Fruit fly (Drosophila melanogaster) whole organism, embryonic: ENCODE measurements around the gene CG6497.

Experiments
- Ada2b ChIP-seq: fragments of 200-800 bp; sonication (Bioruptor generic); IDR thresholded peaks from 2 replicates; pipeline ENCODE4 v1.3.6; 2022; ENCODE audit warnings: missing biosample characterization, missing genetic modification characterization
- B-H1 ChIP-seq: fragments of 200-800 bp; sonication (Bioruptor generic); IDR thresholded peaks from 3 replicates; pipeline ENCODE4 v1.3.6; 2022; ENCODE audit warnings: missing biosample characterization, missing genetic modification characterization
- BtbVII ChIP-seq: fragments of 200-800 bp; sonication (Bioruptor generic); optimal IDR thresholded peaks from 3 replicates; lab custom pipeline; 2017; ENCODE audit warnings: missing biosample characterization, mild to moderate bottlenecking, missing genetic modification characterization
- CG10209 ChIP-seq: fragments of 200-800 bp; sonication (Bioruptor generic); optimal IDR thresholded peaks from 3 replicates; lab custom pipeline; 2017; ENCODE audit warnings: missing biosample characterization, mild to moderate bottlenecking, missing genetic modification characterization, missing genetic modification reagents
- CG10462 ChIP-seq: fragments of 200-800 bp; sonication (Bioruptor generic); optimal IDR thresholded peaks from 2 replicates; lab custom pipeline; 2016; ENCODE audit warnings: missing biosample characterization, missing genetic modification characterization
- CG10654 ChIP-seq: fragments of 200-800 bp; sonication (Bioruptor generic); optimal IDR thresholded peaks from 2 replicates; lab custom pipeline; 2016; ENCODE audit warnings: missing biosample characterization, missing genetic modification characterization
- CG10979 ChIP-seq: fragments of 200-800 bp; sonication (Bioruptor generic); optimal IDR thresholded peaks from 2 replicates; lab custom pipeline; 2018; ENCODE audit warnings: missing biosample characterization, mild to moderate bottlenecking, missing genetic modification characterization, moderate library complexity
- CG11093 ChIP-seq: fragments of 200-800 bp; sonication (Bioruptor generic); IDR thresholded peaks from 3 replicates; pipeline ENCODE4 v1.3.6; 2022; ENCODE audit warnings: missing biosample characterization, missing genetic modification characterization
- CG11456 ChIP-seq: fragments of 200-800 bp; sonication (Bioruptor generic); IDR thresholded peaks from 3 replicates; pipeline ENCODE4 v1.3.6; 2022; ENCODE audit warnings: missing biosample characterization, missing genetic modification characterization
- CG12219 ChIP-seq: fragments of 200-800 bp; sonication (Bioruptor generic); optimal IDR thresholded peaks from 3 replicates; lab custom pipeline; 2018; ENCODE audit warnings: missing biosample characterization, mild to moderate bottlenecking, missing genetic modification characterization
- CG12659 ChIP-seq: fragments of 200-800 bp; sonication (Bioruptor generic); optimal IDR thresholded peaks from 3 replicates; lab custom pipeline; 2017; ENCODE audit warnings: mild to moderate bottlenecking, missing biosample characterization, missing genetic modification reagents, missing genetic modification characterization
- CG15514 ChIP-seq: fragments of 200-800 bp; sonication (Bioruptor generic); optimal IDR thresholded peaks from 3 replicates; lab custom pipeline; 2017; ENCODE audit warnings: missing biosample characterization, missing genetic modification characterization, mild to moderate bottlenecking, moderate library complexity, missing genetic modification reagents
- CG16813 ChIP-seq: fragments of 200-800 bp; sonication (Bioruptor generic); IDR thresholded peaks from 3 replicates; pipeline ENCODE4 v1.3.6; 2022; ENCODE audit warnings: missing biosample characterization, missing genetic modification characterization; ENCODE audit not compliant: partially characterized antibody
- CG16815 ChIP-seq: fragments of 200-800 bp; sonication (Bioruptor generic); optimal IDR thresholded peaks from 3 replicates; lab custom pipeline; 2017; ENCODE audit warnings: missing biosample characterization, mild to moderate bottlenecking, missing genetic modification characterization
- CG17328 ChIP-seq: fragments of 200-800 bp; sonication (Bioruptor generic); IDR thresholded peaks from 2 replicates; pipeline ENCODE4 v1.3.6; 2022; ENCODE audit warnings: missing biosample characterization, missing genetic modification characterization
- CG30403 ChIP-seq: fragments of 200-800 bp; sonication (Bioruptor generic); optimal IDR thresholded peaks from 3 replicates; lab custom pipeline; 2016; ENCODE audit warnings: missing biosample characterization, missing genetic modification characterization
- CG3065 ChIP-seq: fragments of 200-800 bp; sonication (Bioruptor generic); optimal IDR thresholded peaks from 2 replicates; lab custom pipeline; 2016; ENCODE audit warnings: missing biosample characterization, missing genetic modification characterization
- CG32532 ChIP-seq: fragments of 200-800 bp; sonication (Bioruptor generic); IDR thresholded peaks from 2 replicates; pipeline ENCODE4 v1.3.6; 2022; ENCODE audit warnings: missing biosample characterization, missing genetic modification characterization
- CG4617 ChIP-seq: fragments of 200-800 bp; sonication (Bioruptor generic); optimal IDR thresholded peaks from 3 replicates; lab custom pipeline; 2016; ENCODE audit warnings: missing biosample characterization, missing genetic modification characterization, borderline replicate concordance
- CG6683 ChIP-seq: fragments of 200-800 bp; sonication (Bioruptor generic); optimal IDR thresholded peaks from 2 replicates; lab custom pipeline; 2017; ENCODE audit warnings: missing biosample characterization, mild to moderate bottlenecking, missing genetic modification characterization, missing genetic modification reagents
- CG6689 ChIP-seq: fragments of 200-800 bp; sonication (Bioruptor generic); IDR thresholded peaks from 2 replicates; pipeline ENCODE4 v1.3.6; 2022; ENCODE audit warnings: missing biosample characterization, missing genetic modification characterization
- CG9215 ChIP-seq: fragments of 200-800 bp; sonication (Bioruptor generic); IDR thresholded peaks from 2 replicates; pipeline ENCODE4 v1.3.6; 2022; ENCODE audit warnings: missing biosample characterization, missing genetic modification characterization
- CTCF ChIP-seq: fragments of 200-800 bp; sonication (Bioruptor generic); optimal IDR thresholded peaks from 2 replicates; lab custom pipeline; 2017; ENCODE audit warnings: missing biosample characterization, mild to moderate bottlenecking, missing genetic modification characterization, moderate library complexity
- Dip2 ChIP-seq: fragments of 200-800 bp; sonication (Bioruptor generic); IDR thresholded peaks from 2 replicates; pipeline ENCODE4 v1.3.6; 2022; ENCODE audit warnings: missing biosample characterization, missing genetic modification characterization
- Elba2 ChIP-seq: fragments of 200-800 bp; sonication (Bioruptor generic); optimal IDR thresholded peaks from 3 replicates; lab custom pipeline; 2016; ENCODE audit warnings: missing biosample characterization, missing genetic modification characterization
- Lhr ChIP-seq: fragments of 200-800 bp; sonication (Bioruptor generic); optimal IDR thresholded peaks from 3 replicates; lab custom pipeline; 2017; ENCODE audit warnings: mild to moderate bottlenecking, missing biosample characterization, missing genetic modification reagents, missing genetic modification characterization
- MTF-1 ChIP-seq: fragments of 200-800 bp; sonication (Bioruptor generic); optimal IDR thresholded peaks from 2 replicates; lab custom pipeline; 2018; ENCODE audit warnings: missing biosample characterization, mild to moderate bottlenecking, missing genetic modification characterization, borderline replicate concordance
- Ravus ChIP-seq: fragments of 200-800 bp; sonication (Bioruptor generic); IDR thresholded peaks from 2 replicates; pipeline ENCODE4 v1.3.6; 2022; ENCODE audit warnings: missing biosample characterization, missing genetic modification characterization
- Sox102F ChIP-seq: fragments of 200-800 bp; sonication (Bioruptor generic); optimal IDR thresholded peaks from 2 replicates; lab custom pipeline; 2018; ENCODE audit warnings: missing biosample characterization, mild to moderate bottlenecking, missing genetic modification characterization, moderate library complexity
- Stat92E ChIP-seq, 3 experiments: fragments of >200 bp in 2 of 3; fragments of 200-800 bp in 1 of 3; sonication (Bioruptor generic) in 1 of 3; optimal IDR thresholded peaks; 2 replicates each; lab custom pipeline; 2017 to 2019; ENCODE audit warnings: missing biosample characterization in 3 of 3, missing genetic modification characterization in 3 of 3, mild to moderate bottlenecking in 1 of 3, moderate library complexity in 1 of 3
- Trl ChIP-seq, 3 experiments: fragments of >200 bp in 2 of 3; fragments of 200-800 bp in 1 of 3; sonication (Bioruptor generic) in 1 of 3; optimal IDR thresholded peaks; 2 replicates in 1 of 3; 3 replicates in 2 of 3; lab custom pipeline; 2016 to 2017; ENCODE audit warnings: missing biosample characterization in 1 of 3, missing genetic modification characterization in 1 of 3
- amos ChIP-seq: fragments of 200-800 bp; sonication (Bioruptor generic); IDR thresholded peaks from 2 replicates; pipeline ENCODE4 v1.3.6; 2022; ENCODE audit warnings: missing biosample characterization, missing genetic modification characterization; ENCODE audit not compliant: partially characterized antibody
- ase ChIP-seq: fragments of 200-800 bp; sonication (Bioruptor generic); IDR thresholded peaks from 3 replicates; pipeline ENCODE4 v1.3.6; 2022; ENCODE audit warnings: missing biosample characterization, missing genetic modification characterization
- bcd ChIP-seq: fragments of 200-800 bp; sonication (Bioruptor generic); optimal IDR thresholded peaks from 2 replicates; lab custom pipeline; 2017; ENCODE audit warnings: missing biosample characterization, mild to moderate bottlenecking, missing genetic modification characterization
- br ChIP-seq: fragments of >200 bp; optimal IDR thresholded peaks from 2 replicates; lab custom pipeline; 2017
- ci ChIP-seq: fragments of 200-800 bp; sonication (Bioruptor generic); IDR thresholded peaks from 3 replicates; pipeline ENCODE4 v1.3.6; 2022; ENCODE audit warnings: missing biosample characterization, missing genetic modification characterization
- crol ChIP-seq: fragments of 200-800 bp; sonication (Bioruptor generic); IDR thresholded peaks from 2 replicates; pipeline ENCODE4 v1.3.6; 2022; ENCODE audit warnings: missing biosample characterization, missing genetic modification characterization
- da ChIP-seq: fragments of 200-800 bp; sonication (Bioruptor generic); optimal IDR thresholded peaks from 2 replicates; lab custom pipeline; 2016; ENCODE audit warnings: missing biosample characterization, missing genetic modification characterization
- disco-r ChIP-seq: fragments of 200-800 bp; sonication (Bioruptor generic); optimal IDR thresholded peaks from 2 replicates; lab custom pipeline; 2016; ENCODE audit warnings: missing biosample characterization, missing genetic modification characterization
- dysf ChIP-seq: fragments of 200-800 bp; sonication (Bioruptor generic); IDR thresholded peaks from 3 replicates; pipeline ENCODE4 v1.3.6; 2022; ENCODE audit warnings: missing biosample characterization, missing genetic modification characterization
- jigr1 ChIP-seq: fragments of 200-800 bp; sonication (Bioruptor generic); IDR thresholded peaks from 3 replicates; pipeline ENCODE4 v1.3.6; 2022; ENCODE audit warnings: missing biosample characterization, missing genetic modification characterization
- nerfin-2 ChIP-seq: fragments of 200-800 bp; sonication (Bioruptor generic); IDR thresholded peaks from 2 replicates; pipeline ENCODE4 v1.3.6; 2022; ENCODE audit warnings: missing biosample characterization, missing genetic modification characterization; ENCODE audit not compliant: partially characterized antibody
- otp ChIP-seq: fragments of 200-800 bp; sonication (Bioruptor generic); IDR thresholded peaks from 3 replicates; pipeline ENCODE4, ENCODE4 v1.3.6; 2022; ENCODE audit warnings: missing biosample characterization, missing genetic modification characterization
- row ChIP-seq: fragments of 200-800 bp; sonication (Bioruptor generic); IDR thresholded peaks from 3 replicates; pipeline ENCODE4 v1.3.6; 2022; ENCODE audit warnings: missing biosample characterization, missing genetic modification characterization
- sna ChIP-seq: fragments of 200-800 bp; sonication (Bioruptor generic); IDR thresholded peaks from 2 replicates; pipeline ENCODE4 v1.3.6; 2022; ENCODE audit warnings: missing biosample characterization, missing genetic modification characterization; ENCODE audit not compliant: partially characterized antibody
- sr ChIP-seq: fragments of 200-800 bp; sonication (Bioruptor generic); IDR thresholded peaks from 3 replicates; pipeline ENCODE4 v1.3.6; 2022; ENCODE audit warnings: missing biosample characterization, missing genetic modification characterization
- tio ChIP-seq: fragments of 200-800 bp; sonication (Bioruptor generic); optimal IDR thresholded peaks from 2 replicates; lab custom pipeline; 2017; ENCODE audit warnings: missing biosample characterization, missing genetic modification characterization, inconsistent platforms
- toy ChIP-seq: fragments of 200-800 bp; sonication (Bioruptor generic); IDR thresholded peaks from 2 replicates; pipeline ENCODE4 v1.3.6; 2022; ENCODE audit warnings: missing biosample characterization, missing genetic modification characterization
- vvl ChIP-seq: fragments of 200-800 bp; sonication (Bioruptor generic); IDR thresholded peaks from 2 replicates; pipeline ENCODE4 v1.3.6; 2022; ENCODE audit warnings: missing biosample characterization, missing genetic modification characterization
- zfh1 ChIP-seq: fragments of 200-800 bp; sonication (Bioruptor generic); IDR thresholded peaks from 3 replicates; pipeline ENCODE4 v1.3.6; 2022; ENCODE audit warnings: missing biosample characterization, missing genetic modification characterization

CG6497 gene

DNA sequence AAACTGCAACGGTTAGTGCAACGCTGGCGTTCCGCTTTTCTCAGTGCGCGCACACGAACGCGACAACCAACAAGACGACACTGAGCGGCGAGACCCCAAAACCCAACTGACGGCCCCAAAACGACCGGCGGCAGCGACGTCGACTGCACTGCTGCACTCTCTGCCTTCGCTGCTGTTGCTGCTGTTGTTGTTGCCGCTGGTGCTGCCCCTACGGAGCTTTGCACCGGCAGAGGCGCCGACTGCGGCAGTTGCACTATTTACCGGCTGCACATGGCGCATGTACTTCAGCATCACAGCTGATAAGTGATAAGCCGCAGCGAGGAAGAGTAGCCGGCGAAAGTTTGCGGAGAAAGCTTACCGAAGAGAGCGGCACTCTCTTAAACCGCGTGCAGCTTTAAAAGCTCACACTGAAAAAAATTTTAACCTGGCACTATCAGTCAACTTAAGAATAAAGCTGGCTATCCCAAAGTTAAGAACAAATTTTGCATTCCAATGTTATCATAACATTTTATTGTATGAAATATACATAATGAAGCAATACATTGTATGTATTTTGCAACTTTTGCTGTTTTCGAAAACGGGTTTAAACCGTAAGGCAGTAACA, 15.5 kb downstream of the CG6497 start, which contains the start of gene Rbp6 (continued):
- TF ChIP-seq CG10462 (peak; percentile 8), vvl (GFP tag; lab: Robert Waterston, UW) (peak; percentile 54), BtbVII (GFP tag; lab: Kevin White, UChicago) (no peak), CTCF (GFP tag; lab: Kevin White, UChicago) (peak; percentile 71), CG15514 (GFP tag; lab: Kevin White, UChicago) (peak; percentile 21), CG6689 (GFP tag; lab: Robert Waterston, UW) (0 out of 2 replicates have a peak, but pooled peaks have one; percentile 24), Ada2b (peak; percentile 43; the same call in 1 of the 2 replicates), CG10654 (GFP tag; lab: Kevin White, UChicago) (no peak), zfh1 (GFP tag; lab: Robert Waterston, UW) (peak; percentile 46; the same call in 2 of the 3 replicates), B-H1 (GFP tag; lab: Robert Waterston, UW) (no peak), sna (GFP tag; lab: Robert Waterston, UW) (0 out of 2 replicates have a peak, but pooled peaks have one; percentile 14), ci (peak; percentile 38), CG16813 (GFP tag; lab: Robert Waterston, UW) (no peak), CG12659 (GFP tag; lab: Kevin White, UChicago) (no peak), disco-r (GFP tag; lab: Kevin White, UChicago) (no peak), dysf (GFP tag; lab: Robert Waterston, UW) (0 out of 3 replicates have a peak, but pooled peaks have one; percentile 38), Stat92E (GFP tag; optimal IDR thresholded peaks at IDR 0.05; lab: Kevin White, UChicago) (no peak), CG11456 (GFP tag; lab: Robert Waterston, UW) (no peak), nerfin-2 (GFP tag; lab: Robert Waterston, UW) (no peak), row (GFP tag; lab: Robert Waterston, UW) (peak; percentile 42; the same call in 1 of the 3 replicates), amos (GFP tag; lab: Robert Waterston, UW) (no peak), bcd (no peak), sr (GFP tag; lab: Robert Waterston, UW) (0 out of 3 replicates have a peak, but pooled peaks have one; percentile 20), CG16815 (GFP tag; lab: Kevin White, UChicago) (no peak), Ravus (GFP tag; lab: Robert Waterston, UW) (no peak), da (GFP tag; lab: Kevin White, UChicago) (no peak), Elba2 (no peak), CG6683 (no peak), tio (GFP tag; lab: Kevin White, UChicago) (no peak), CG10979 (no peak), CG17328 (GFP tag; lab: Robert Waterston, UW) (peak; percentile 35; the same call in 1 of the 2 replicates), otp (GFP tag; lab: Robert Waterston, UW) (no peak), crol (GFP tag; lab: Robert Waterston, UW) (no peak), jigr1 (GFP tag; lab: Robert Waterston, UW) (no peak), CG30403 (GFP tag; lab: Kevin White, UChicago) (peak; percentile 37), Sox102F (peak; percentile 36), Dip2 (GFP tag; lab: Robert Waterston, UW) (no peak), CG11093 (GFP tag; lab: Robert Waterston, UW) (0 out of 3 replicates have a peak, but pooled peaks have one; percentile 27), CG3065 (GFP tag; lab: Kevin White, UChicago) (no peak), ase (GFP tag; lab: Robert Waterston, UW) (no peak), CG32532 (no peak), Trl (optimal IDR thresholded peaks at IDR 0.05; lab: Kevin White, UChicago) (peak; percentile 42 to 70), Trl (GFP tag; optimal IDR thresholded peaks at IDR 0.05; lab: Kevin White, UChicago) (no peak), MTF-1 (GFP tag; lab: Kevin White, UChicago) (no peak), CG4617 (GFP tag; lab: Kevin White, UChicago) (no peak), toy (no peak), CG9215 (GFP tag; lab: Robert Waterston, UW) (no peak), br (no peak), CG12219 (GFP tag; lab: Kevin White, UChicago) (no peak), Lhr (GFP tag; lab: Kevin White, UChicago) (no peak), CG10209 (GFP tag; lab: Kevin White, UChicago) (no peak)
